Fruit fly (Drosophila melanogaster) whole organism: Measurements from ENCODE around the gene CG42781.

ENCODE experiments used
- CG8478 ChIP-seq: fragments of >200 bp; optimal IDR thresholded peaks from 2 replicates; lab custom pipeline; 2018; ENCODE audit warnings: inconsistent platforms
- Dll ChIP-seq: fragments of >200 bp; optimal IDR thresholded peaks from 2 replicates; lab custom pipeline; 2017
- EcR ChIP-seq, 2 experiments: fragments of >200 bp; optimal IDR thresholded peaks; 2 replicates each; lab custom pipeline; 2017; ENCODE audit warnings: missing biosample characterization in 2 of 2, missing genetic modification characterization in 2 of 2, missing genetic modification reagents in 2 of 2
- pan ChIP-seq: fragments of >200 bp; optimal IDR thresholded peaks from 2 replicates; lab custom pipeline; 2017
- psq ChIP-seq: fragments of >200 bp; optimal IDR thresholded peaks from 2 replicates; lab custom pipeline; 2017
- usp ChIP-seq: fragments of >200 bp; optimal IDR thresholded peaks from 2 replicates; lab custom pipeline; 2017; ENCODE audit warnings: missing biosample characterization, missing genetic modification characterization, mixed read lengths

CG42781 gene

dm6 chrX:7411806-7412205 is 29.0 kb upstream of the CG42781 start, which contains the start of gene CG42246:
CG42246 (minus strand) TSS chrX:7411906.
- TF ChIP-seq CG8478 (lab: Kevin White, UChicago) (no peak), psq (lab: Kevin White, UChicago) (no peak), Dll (lab: Kevin White, UChicago) (no peak), EcR (GFP tag; optimal IDR thresholded peaks at IDR 0.05; lab: Kevin White, UChicago) (no peak), usp (no peak), pan (lab: Kevin White, UChicago) (no peak)

dm6 chrX:7406908-7407307 is 24.1 kb upstream of the CG42781 start, which contains the start of gene CG32727:
CG32727 (plus strand) TSS chrX:7407208.
- TF ChIP-seq Dll (lab: Kevin White, UChicago) (no peak), CG8478 (lab: Kevin White, UChicago) (no peak), psq (lab: Kevin White, UChicago) (no peak), EcR (GFP tag; optimal IDR thresholded peaks at IDR 0.05; lab: Kevin White, UChicago) (no peak), usp (no peak), pan (lab: Kevin White, UChicago) (no peak)

dm6 chrX:7405697-7406096 is 22.9 kb upstream of the CG42781 start, which contains the start of gene CG1677:
CG1677 (minus strand) TSS chrX:7405797.
- TF ChIP-seq EcR (GFP tag; optimal IDR thresholded peaks at IDR 0.05; lab: Kevin White, UChicago), result no peak

- TF ChIP-seq psq (lab: Kevin White, UChicago) (no peak), usp (no peak)
Measured at dm6 chrX:7403074-7403473, 20.3 kb upstream of the CG42781 start, which contains the start of gene CG15035. CG15035 (minus strand) TSS chrX:7403174.

dm6 chrX:7379569-7379968 is 3.2 kb downstream of the CG42781 start:
- no peak for TF ChIP-seq pan (lab: Kevin White, UChicago)
- no peak for TF ChIP-seq CG8478 (lab: Kevin White, UChicago)

dm6 chrX:7377840-7378239 is 5.0 kb downstream of the CG42781 start, which contains the start of gene CheA7a:
CheA7a (plus strand) TSS chrX:7378140.
- TF ChIP-seq psq (lab: Kevin White, UChicago) (no peak), usp (no peak), CG8478 (lab: Kevin White, UChicago) (no peak), EcR (GFP tag; optimal IDR thresholded peaks at IDR 0.05; lab: Kevin White, UChicago) (no peak), pan (lab: Kevin White, UChicago) (no peak), Dll (lab: Kevin White, UChicago) (no peak)

dm6 chrX:7372475-7372874 is 10.3 kb downstream of the CG42781 start:
- no peak for TF ChIP-seq EcR (GFP tag; optimal IDR thresholded peaks at IDR 0.05; lab: Kevin White, UChicago)
- TF ChIP-seq usp, result no peak
- no peak for TF ChIP-seq psq (lab: Kevin White, UChicago)
- no peak for TF ChIP-seq Dll (lab: Kevin White, UChicago)
- no peak for TF ChIP-seq CG8478 (lab: Kevin White, UChicago)
- TF ChIP-seq pan (lab: Kevin White, UChicago), result no peak

dm6 chrX:7368361-7368760 is 14.4 kb downstream of the CG42781 start:
- TF ChIP-seq usp (no peak), CG8478 (lab: Kevin White, UChicago) (no peak), pan (lab: Kevin White, UChicago) (no peak), psq (lab: Kevin White, UChicago) (no peak), EcR (GFP tag; optimal IDR thresholded peaks at IDR 0.05; lab: Kevin White, UChicago) (no peak), Dll (lab: Kevin White, UChicago) (no peak)

- TF ChIP-seq usp (no peak), CG8478 (lab: Kevin White, UChicago) (no peak), Dll (lab: Kevin White, UChicago) (no peak), pan (lab: Kevin White, UChicago) (no peak), psq (lab: Kevin White, UChicago) (no peak), EcR (GFP tag; optimal IDR thresholded peaks at IDR 0.05; lab: Kevin White, UChicago) (no peak)
Measured at dm6 chrX:7358496-7358895, 24.3 kb downstream of the CG42781 start, which contains the start of gene CG1999. CG1999 (plus strand) TSS chrX:7358796.

- TF ChIP-seq usp (no peak), Dll (lab: Kevin White, UChicago) (no peak), psq (lab: Kevin White, UChicago) (no peak), CG8478 (lab: Kevin White, UChicago) (no peak), pan (lab: Kevin White, UChicago) (no peak), EcR (GFP tag; optimal IDR thresholded peaks at IDR 0.05; lab: Kevin White, UChicago) (no peak)
Measured at dm6 chrX:7349963-7350362, 32.8 kb downstream of the CG42781 start.

- TF ChIP-seq usp (no peak), EcR (GFP tag; optimal IDR thresholded peaks at IDR 0.05; lab: Kevin White, UChicago) (no peak), psq (lab: Kevin White, UChicago) (no peak), CG8478 (lab: Kevin White, UChicago) (no peak), pan (lab: Kevin White, UChicago) (no peak), Dll (lab: Kevin White, UChicago) (no peak)
Measured at dm6 chrX:7347406-7347805, 35.4 kb downstream of the CG42781 start, which contains the start of gene CG15034. CG15034 (minus strand) TSS chrX:7347506.

- TF ChIP-seq EcR (GFP tag; optimal IDR thresholded peaks at IDR 0.05; lab: Kevin White, UChicago), result no peak
- no peak for TF ChIP-seq pan (lab: Kevin White, UChicago)
- TF ChIP-seq CG8478 (lab: Kevin White, UChicago), result no peak
- TF ChIP-seq Dll (lab: Kevin White, UChicago), result no peak
- no peak for TF ChIP-seq psq (lab: Kevin White, UChicago)
- no peak for TF ChIP-seq usp
Measured at dm6 chrX:7342998-7343397, 39.8 kb downstream of the CG42781 start.

- no peak for TF ChIP-seq CG8478 (lab: Kevin White, UChicago)
Measured at dm6 chrX:7340667-7341066, 42.1 kb downstream of the CG42781 start.
